Worm (Caenorhabditis elegans) whole organism, early embryonic: ENCODE measurements around the gene uda-1.

Experiments used
- B0310.2 ChIP-seq: sonication (generic microtip); optimal IDR thresholded peaks from 2 replicates; lab custom pipeline; 2016; ENCODE audit warnings: mild to moderate bottlenecking, missing genetic modification characterization, missing compliant biosample characterization
- F13C5.2 ChIP-seq: sonication (generic microtip); optimal IDR thresholded peaks from 2 replicates; lab custom pipeline; 2017; ENCODE audit warnings: mild to moderate bottlenecking, missing genetic modification characterization, inconsistent platforms, missing compliant biosample characterization
- aly-1 ChIP-seq: sonication (generic microtip); optimal IDR thresholded peaks from 2 replicates; lab custom pipeline; 2016; ENCODE audit warnings: missing genetic modification characterization, missing compliant biosample characterization
- ama-1 ChIP-seq: fragments of 150-350 bp; optimal IDR thresholded peaks from 2 replicates; lab custom pipeline; 2014
- ceh-13 ChIP-seq: fragments of 200-800 bp; sonication (Bioruptor generic); optimal IDR thresholded peaks from 2 replicates; lab custom pipeline; 2018; ENCODE audit warnings: mild to moderate bottlenecking, missing genetic modification characterization, missing compliant biosample characterization
- ceh-36 ChIP-seq: sonication (generic microtip); optimal IDR thresholded peaks from 2 replicates; lab custom pipeline; 2016; ENCODE audit warnings: missing genetic modification characterization, inconsistent platforms, missing compliant biosample characterization
- ets-7 ChIP-seq: sonication (generic microtip); optimal IDR thresholded peaks from 2 replicates; lab custom pipeline; 2016; ENCODE audit warnings: missing genotype, missing genetic modification characterization, missing compliant biosample characterization
- flt-1 ChIP-seq: fragments of 200-800 bp; sonication (Bioruptor generic); IDR thresholded peaks from 2 replicates; pipeline ENCODE4 v1.3.6; 2022; ENCODE audit warnings: missing genetic modification characterization, missing compliant biosample characterization
- hmbx-1 ChIP-seq: sonication (generic microtip); optimal IDR thresholded peaks from 2 replicates; lab custom pipeline; 2016; ENCODE audit warnings: mild to moderate bottlenecking, missing genetic modification characterization, missing compliant biosample characterization
- hmg-4 ChIP-seq: fragments of 200-800 bp; sonication (Bioruptor generic); optimal IDR thresholded peaks from 2 replicates; lab custom pipeline; 2018; ENCODE audit warnings: mild to moderate bottlenecking, missing genetic modification characterization, missing compliant biosample characterization
- hnd-1 ChIP-seq: sonication (generic microtip); optimal IDR thresholded peaks from 2 replicates; lab custom pipeline; 2016; ENCODE audit warnings: missing genetic modification characterization, missing compliant biosample characterization
- pes-1 ChIP-seq: fragments of 200-800 bp; sonication (Bioruptor generic); IDR thresholded peaks from 2 replicates; pipeline ENCODE4 v1.3.6; 2022; ENCODE audit warnings: missing genetic modification reagents, missing genetic modification characterization, missing compliant biosample characterization
- scrt-1 ChIP-seq: fragments of 200-800 bp; sonication (Bioruptor generic); IDR thresholded peaks from 2 replicates; pipeline ENCODE4 v1.3.6; 2022; ENCODE audit warnings: missing genetic modification characterization, missing compliant biosample characterization
- sea-1 ChIP-seq: fragments of 200-800 bp; sonication (Bioruptor generic); conservative IDR thresholded peaks from 2 replicates; pipeline ENCODE4 v1.3.6; 2022; ENCODE audit warnings: missing genetic modification characterization, missing compliant biosample characterization
- tbx-11 ChIP-seq: fragments of 200-800 bp; sonication (Bioruptor generic); IDR thresholded peaks from 2 replicates; pipeline ENCODE4 v1.3.6; 2022; ENCODE audit warnings: missing genetic modification characterization, missing compliant biosample characterization
- tbx-37 ChIP-seq: fragments of 200-800 bp; sonication (Bioruptor generic); conservative IDR thresholded peaks from 2 replicates; pipeline ENCODE4 v1.3.6; 2022; ENCODE audit warnings: missing genetic modification reagents, missing genetic modification characterization, missing compliant biosample characterization
- tra-4 ChIP-seq: sonication (generic microtip); optimal IDR thresholded peaks from 2 replicates; lab custom pipeline; 2017; ENCODE audit warnings: missing genetic modification characterization, missing compliant biosample characterization

uda-1 gene

ce11 chrV:9980731-9981483, 23.6 kb upstream of the uda-1 start, which contains the start of the genes ruvb-1 and tofu-1:
Gene ruvb-1 (minus strand): TSS chrV:9980802.
Gene tofu-1 (plus strand): TSS chrV:9981147.
- 0 out of 2 replicates have a peak, but pooled peaks have one; percentile 46 for TF ChIP-seq sea-1 (GFP tag; lab: Robert Waterston, UW)
- TF ChIP-seq tbx-37 (GFP tag; lab: Robert Waterston, UW), result peak; percentile 31; the same call in 1 of the 2 replicates
- peak; percentile 39 for TF ChIP-seq ceh-36 (tag; lab: Kevin White, UChicago)
- TF ChIP-seq F13C5.2 (tag; lab: Kevin White, UChicago), result peak; percentile 21

- TF ChIP-seq flt-1 (GFP tag; lab: Robert Waterston, UW) (no peak), pes-1 (GFP tag; lab: Robert Waterston, UW) (no peak), hmbx-1 (tag; lab: Kevin White, UChicago) (no peak), F13C5.2 (tag; lab: Kevin White, UChicago) (no peak), tbx-37 (GFP tag; lab: Robert Waterston, UW) (no peak), tbx-11 (GFP tag; lab: Robert Waterston, UW) (no peak), ama-1 (lab: Kevin White, UChicago) (no peak), ets-7 (tag; lab: Kevin White, UChicago) (no peak), scrt-1 (GFP tag; lab: Robert Waterston, UW) (no peak), hnd-1 (no peak), ceh-36 (tag; lab: Kevin White, UChicago) (no peak), sea-1 (GFP tag; lab: Robert Waterston, UW) (no peak), hmg-4 (GFP tag; lab: Kevin White, UChicago) (no peak), aly-1 (tag; lab: Kevin White, UChicago) (no peak), B0310.2 (no peak), ceh-13 (GFP tag; lab: Kevin White, UChicago) (no peak), tra-4 (no peak)
Observed at ce11 chrV:9982568-9982967, 22.0 kb upstream of the uda-1 start, which contains the start of gene C27H6.9. Gene C27H6.9 (plus strand): TSS chrV:9982868.

ce11 chrV:9983529-9983928, 21.0 kb upstream of the uda-1 start:
- TF ChIP-seq ceh-13 (GFP tag; lab: Kevin White, UChicago), result no peak
- no peak for TF ChIP-seq aly-1 (tag; lab: Kevin White, UChicago)
- TF ChIP-seq hnd-1, result no peak
- TF ChIP-seq ets-7 (tag; lab: Kevin White, UChicago), result no peak
- TF ChIP-seq scrt-1 (GFP tag; lab: Robert Waterston, UW), result no peak
- no peak for TF ChIP-seq ceh-36 (tag; lab: Kevin White, UChicago)

- TF ChIP-seq flt-1 (GFP tag; lab: Robert Waterston, UW), result no peak
- TF ChIP-seq pes-1 (GFP tag; lab: Robert Waterston, UW), result no peak
- TF ChIP-seq ceh-36 (tag; lab: Kevin White, UChicago), result no peak
- no peak for TF ChIP-seq ceh-13 (GFP tag; lab: Kevin White, UChicago)
- TF ChIP-seq tbx-37 (GFP tag; lab: Robert Waterston, UW), result no peak
- no peak for TF ChIP-seq tra-4
- no peak for TF ChIP-seq ama-1 (lab: Kevin White, UChicago)
- TF ChIP-seq sea-1 (GFP tag; lab: Robert Waterston, UW), result no peak
- no peak for TF ChIP-seq ets-7 (tag; lab: Kevin White, UChicago)
- TF ChIP-seq hnd-1, result no peak
- no peak for TF ChIP-seq scrt-1 (GFP tag; lab: Robert Waterston, UW)
- TF ChIP-seq F13C5.2 (tag; lab: Kevin White, UChicago), result no peak
- no peak for TF ChIP-seq tbx-11 (GFP tag; lab: Robert Waterston, UW)
- no peak for TF ChIP-seq hmbx-1 (tag; lab: Kevin White, UChicago)
- no peak for TF ChIP-seq B0310.2
- TF ChIP-seq aly-1 (tag; lab: Kevin White, UChicago), result no peak
- TF ChIP-seq hmg-4 (GFP tag; lab: Kevin White, UChicago), result no peak
Observed at ce11 chrV:9984821-9985220, 19.7 kb upstream of the uda-1 start.

- TF ChIP-seq ceh-36 (tag; lab: Kevin White, UChicago), result no peak
- no peak for TF ChIP-seq F13C5.2 (tag; lab: Kevin White, UChicago)
- TF ChIP-seq tbx-11 (GFP tag; lab: Robert Waterston, UW), result no peak
Observed at ce11 chrV:9985227-9985864, 19.2 kb upstream of the uda-1 start.

ce11 chrV:9986177-9986576, 18.4 kb upstream of the uda-1 start, which contains the start of gene rmd-2:
Gene rmd-2 (minus strand): TSS chrV:9986277.
- TF ChIP-seq aly-1 (tag; lab: Kevin White, UChicago) (no peak), ama-1 (lab: Kevin White, UChicago) (no peak), hmg-4 (GFP tag; lab: Kevin White, UChicago) (no peak)

ce11 chrV:9987688-9988087, 16.9 kb upstream of the uda-1 start, which contains the start of gene C27H6.8:
Gene C27H6.8 (minus strand): TSS chrV:9987788.
- TF ChIP-seq tbx-37 (GFP tag; lab: Robert Waterston, UW), result no peak
- TF ChIP-seq tra-4, result no peak
- no peak for TF ChIP-seq tbx-11 (GFP tag; lab: Robert Waterston, UW)
- no peak for TF ChIP-seq ceh-36 (tag; lab: Kevin White, UChicago)
- no peak for TF ChIP-seq F13C5.2 (tag; lab: Kevin White, UChicago)
- no peak for TF ChIP-seq hnd-1
- TF ChIP-seq sea-1 (GFP tag; lab: Robert Waterston, UW), result no peak
